Fruit fly (Drosophila melanogaster): ENCODE results near the gene dos.
A peak's percentile ranks its signal among the peaks of the same experiment; 100 is the strongest.

The dos gene

dm6 chr3L:2578737-2579136 is 10.5 kb upstream of the dos start (continued):
- TF ChIP-seq Adf1 (GFP tag; IDR thresholded peaks at IDR 0.05) (no peak), CG8478 (optimal IDR thresholded peaks at IDR 0.05) (no peak), ATbp (GFP tag; optimal IDR thresholded peaks at IDR 0.05) (peak; percentile 28), CG4617 (GFP tag; optimal IDR thresholded peaks at IDR 0.05; ENCODE audit: borderline replicate concordance) (no peak), jing (GFP tag; optimal IDR thresholded peaks at IDR 0.05) (no peak), CG31441 (GFP tag; IDR thresholded peaks at IDR 0.05) (peak; percentile 71; the same call in 1 of the 2 replicates), ro (GFP tag; IDR thresholded peaks at IDR 0.05) (peak; percentile 38; the same call in 1 of the 2 replicates), lilli (GFP tag; optimal IDR thresholded peaks at IDR 0.05) (peak; percentile 68), CG14441 (GFP tag; IDR thresholded peaks at IDR 0.05) (peak; percentile 64), CG1024 (GFP tag; IDR thresholded peaks at IDR 0.05) (peak; percentile 34; the same call in 1 of the 2 replicates), unc-4 (GFP tag; IDR thresholded peaks at IDR 0.05; ENCODE audit: partially characterized antibody) (no peak), CG18262 (tag; optimal IDR thresholded peaks at IDR 0.05) (peak; percentile 79), Sox100B (GFP tag; optimal IDR thresholded peaks at IDR 0.05) (peak; percentile 66), CG31365 (tag; optimal IDR thresholded peaks at IDR 0.05) (no peak), CG8281 (tag; optimal IDR thresholded peaks at IDR 0.05) (no peak), CG13287 (GFP tag; IDR thresholded peaks at IDR 0.05; ENCODE audit: partially characterized antibody) (no peak), CG12219 (GFP tag; optimal IDR thresholded peaks at IDR 0.05) (peak; percentile 10), nerfin-2 (GFP tag; IDR thresholded peaks at IDR 0.05; ENCODE audit: partially characterized antibody) (no peak), CG18619 (GFP tag; optimal IDR thresholded peaks at IDR 0.05) (peak; percentile 16), chinmo (GFP tag; IDR thresholded peaks at IDR 0.05; ENCODE audit: partially characterized antibody) (no peak), CG13624 (GFP tag; optimal IDR thresholded peaks at IDR 0.05) (peak; percentile 46), sna (GFP tag; IDR thresholded peaks at IDR 0.05; ENCODE audit: partially characterized antibody) (no peak), croc (GFP tag; conservative IDR thresholded peaks at IDR 0.05) (peak; percentile 63), Dip2 (GFP tag; IDR thresholded peaks at IDR 0.05) (no peak), pb (GFP tag; optimal IDR thresholded peaks at IDR 0.05) (no peak), CG14014 (GFP tag; IDR thresholded peaks at IDR 0.05) (peak; percentile 49; the same call in 1 of the 2 replicates), btn (GFP tag; optimal IDR thresholded peaks at IDR 0.05) (no peak), pros (GFP tag; optimal IDR thresholded peaks at IDR 0.05) (no peak), Ptx1 (GFP tag; IDR thresholded peaks at IDR 0.05) (peak; percentile 66), CG3838 (GFP tag; optimal IDR thresholded peaks at IDR 0.05) (no peak), ash1 (GFP tag; optimal IDR thresholded peaks at IDR 0.05) (no peak), CG10565 (GFP tag; optimal IDR thresholded peaks at IDR 0.05) (no peak), CG14050 (GFP tag; IDR thresholded peaks at IDR 0.05) (0 out of 3 replicates have a peak, but pooled peaks have one; percentile 26), CG17568 (GFP tag; optimal IDR thresholded peaks at IDR 0.05) (peak; percentile 49), amos (GFP tag; IDR thresholded peaks at IDR 0.05; ENCODE audit: partially characterized antibody) (no peak), Xbp1 (GFP tag; optimal IDR thresholded peaks at IDR 0.05) (peak; percentile 71), tna (GFP tag; IDR thresholded peaks at IDR 0.05; ENCODE audit: partially characterized antibody) (no peak), PHDP (tag; optimal IDR thresholded peaks at IDR 0.05) (peak; percentile 75), CG30403 (GFP tag; optimal IDR thresholded peaks at IDR 0.05) (peak; percentile 62), klu (GFP tag; IDR thresholded peaks at IDR 0.05) (no peak; the same call in 1 of the 2 replicates), CG15514 (GFP tag; optimal IDR thresholded peaks at IDR 0.05) (peak; percentile 22), CG4360 (GFP tag; IDR thresholded peaks at IDR 0.05) (no peak), Side (GFP tag; optimal IDR thresholded peaks at IDR 0.05) (peak; percentile 15), vvl (GFP tag; IDR thresholded peaks at IDR 0.05) (peak; percentile 83), CG17359 (tag; optimal IDR thresholded peaks at IDR 0.05) (peak; percentile 76), CG9817 (tag; optimal IDR thresholded peaks at IDR 0.05) (peak; percentile 61), CG7372 (GFP tag; IDR thresholded peaks at IDR 0.05) (peak; percentile 28; the same call in 1 of the 2 replicates), fu2 (GFP tag; optimal IDR thresholded peaks at IDR 0.05) (no peak), NC2β (GFP tag; optimal IDR thresholded peaks at IDR 0.05) (peak; percentile 26), CG11723 (GFP tag; optimal IDR thresholded peaks at IDR 0.05) (peak; percentile 26), CG1602 (GFP tag; optimal IDR thresholded peaks at IDR 0.05) (peak; percentile 25)
